Worm (Caenorhabditis elegans): ENCODE data around the gene twk-12.

ce11 chrV:10720303-10720847, 53.0 kb downstream of the twk-12 start:
- no peak for TF ChIP-seq ceh-19 (GFP tag; optimal IDR thresholded peaks at IDR 0.05)
- TF ChIP-seq ztf-16 (tag; optimal IDR thresholded peaks at IDR 0.05): no peak
- TF ChIP-seq dve-1 (tag; optimal IDR thresholded peaks at IDR 0.05): no peak
- TF ChIP-seq ama-1 (optimal IDR thresholded peaks at IDR 0.05): no peak
- no peak for TF ChIP-seq F13H6.1 (tag; optimal IDR thresholded peaks at IDR 0.05)

All from whole organism, late embryonic.